Fruit fly (Drosophila melanogaster): ENCODE measurements around the gene CG11583.

- TF ChIP-seq Sin3A (optimal IDR thresholded peaks at IDR 0.05): no peak
- TF ChIP-seq psq (optimal IDR thresholded peaks at IDR 0.05): no peak
- no peak for TF ChIP-seq ttk (optimal IDR thresholded peaks at IDR 0.05)
- no peak for TF ChIP-seq h (optimal IDR thresholded peaks at IDR 0.05)
- no peak for TF ChIP-seq Myc (optimal IDR thresholded peaks at IDR 0.05)
- TF ChIP-seq insv (optimal IDR thresholded peaks at IDR 0.05): no peak
Measured at dm6 chr3L:4282627-4283026, at the start of gene CG11583.

All from Kc167 (cell line).